Worm (Caenorhabditis elegans) whole organism, L2 larva: ENCODE measurements around the gene cmtr-1.

Experiments used
- aly-2 ChIP-seq: fragments of 150-350 bp; optimal IDR thresholded peaks from 2 replicates; lab custom pipeline; 2014; ENCODE audit warnings: missing biosample characterization, missing genetic modification characterization
- ceh-82 ChIP-seq: fragments of 150-350 bp; optimal IDR thresholded peaks from 2 replicates; lab custom pipeline; 2014; ENCODE audit warnings: missing biosample characterization, missing genetic modification characterization
- nhr-12 ChIP-seq: fragments of 150-350 bp; optimal IDR thresholded peaks from 2 replicates; lab custom pipeline; 2014; ENCODE audit warnings: missing biosample characterization, missing genetic modification characterization
- nhr-237 ChIP-seq: fragments of 150-350 bp; optimal IDR thresholded peaks from 2 replicates; lab custom pipeline; 2014; ENCODE audit warnings: missing biosample characterization, missing genetic modification characterization
- nhr-6 ChIP-seq: fragments of 150-350 bp; optimal IDR thresholded peaks from 2 replicates; lab custom pipeline; 2014; ENCODE audit warnings: missing biosample characterization, missing genetic modification characterization
- ztf-4 ChIP-seq: fragments of 150-350 bp; optimal IDR thresholded peaks from 2 replicates; lab custom pipeline; 2014; ENCODE audit warnings: missing biosample characterization, missing genetic modification characterization

DNA sequence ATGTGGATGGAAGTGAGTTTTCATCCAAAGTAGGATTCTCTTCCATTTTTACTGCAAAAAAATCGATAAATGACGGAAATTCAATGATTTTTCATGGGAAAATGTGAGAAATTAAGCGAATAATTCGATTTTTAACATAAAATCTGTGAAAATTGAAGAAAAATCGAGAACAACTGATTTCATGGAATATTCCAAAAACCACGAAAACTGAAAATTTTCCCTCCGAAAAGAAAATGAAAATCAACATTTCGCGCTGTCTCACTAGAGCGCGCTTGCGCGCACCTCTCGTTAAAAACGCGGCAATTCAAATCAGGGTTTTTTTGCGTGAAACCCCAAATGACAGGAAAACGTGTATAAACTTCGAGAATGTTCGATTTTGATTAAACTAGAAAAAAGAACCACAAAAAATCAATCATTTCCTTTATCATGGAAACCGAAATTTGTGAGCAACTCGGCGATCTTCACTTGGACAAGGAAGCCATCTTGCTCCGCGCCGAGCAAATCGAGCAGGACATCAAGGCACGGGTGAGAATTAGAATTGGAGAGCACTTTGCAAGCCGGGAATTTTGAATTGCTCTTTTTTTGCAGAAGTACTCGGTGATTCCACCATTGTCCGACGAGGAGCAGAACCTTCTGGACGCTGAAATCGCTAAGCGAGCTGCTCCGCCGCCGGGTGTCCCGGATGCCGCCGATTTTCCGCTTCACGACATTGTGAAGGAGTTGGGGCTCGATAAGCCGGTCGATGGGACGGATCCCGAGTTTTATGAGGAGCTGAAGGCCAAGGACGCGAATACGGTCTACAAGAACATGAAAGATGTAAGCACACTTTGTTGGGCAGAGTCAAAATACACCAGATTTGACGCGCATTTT is 15.3 kb upstream of the cmtr-1 start, which contains the start of the genes Y53F4B.9 and Y53F4B.11:
- TF ChIP-seq ztf-4 (tag; lab: Kevin White, UChicago) (no peak), aly-2 (no peak), nhr-237 (tag; lab: Kevin White, UChicago) (no peak), nhr-12 (tag; lab: Kevin White, UChicago) (no peak), ceh-82 (tag; lab: Kevin White, UChicago) (peak; percentile 13), nhr-6 (no peak)
